Worm (Caenorhabditis elegans) whole organism, young adult: Measurements from ENCODE around the gene F26G1.2.
A peak's percentile ranks its signal among the peaks of the same experiment; 100 is the strongest.

Experiments used
- B0336.3 ChIP-seq: fragments of 200-800 bp; sonication (Bioruptor generic); IDR thresholded peaks from 2 replicates; pipeline ENCODE4 v1.3.6; 2022; ENCODE audit warnings: missing genetic modification characterization, missing compliant biosample characterization
- C06A6.2 ChIP-seq: fragments of 200-800 bp; sonication (Bioruptor generic); conservative IDR thresholded peaks from 2 replicates; pipeline ENCODE4 v1.3.6; 2022; ENCODE audit warnings: missing genetic modification characterization, missing compliant biosample characterization
- C17E4.6 ChIP-seq: fragments of 200-800 bp; sonication (Bioruptor generic); IDR thresholded peaks from 2 replicates; pipeline ENCODE4 v1.3.6; 2022; ENCODE audit warnings: missing genetic modification reagents, missing genetic modification characterization, missing compliant biosample characterization
- D2030.7 ChIP-seq: fragments of 200-800 bp; sonication (Bioruptor generic); IDR thresholded peaks from 2 replicates; pipeline ENCODE4 v1.3.6; 2022; ENCODE audit warnings: missing genetic modification reagents, missing genetic modification characterization, missing compliant biosample characterization
- F22D6.2 ChIP-seq: sonication (generic microtip); optimal IDR thresholded peaks from 2 replicates; lab custom pipeline; 2016; ENCODE audit warnings: mild to moderate bottlenecking, missing genetic modification characterization, missing compliant biosample characterization
- F49E8.2 ChIP-seq: sonication (generic microtip); optimal IDR thresholded peaks from 3 replicates; lab custom pipeline; 2017; ENCODE audit warnings: missing genetic modification characterization, mild to moderate bottlenecking, missing compliant biosample characterization, antibody characterized with exemption, moderate library complexity; ENCODE audit not compliant: insufficient read depth
- F52B5.7 ChIP-seq: sonication (generic microtip); optimal IDR thresholded peaks from 2 replicates; lab custom pipeline; 2016; ENCODE audit warnings: mild to moderate bottlenecking, missing genetic modification characterization, missing compliant biosample characterization
- K12H6.12 ChIP-seq: fragments of 200-800 bp; sonication (Bioruptor generic); optimal IDR thresholded peaks from 2 replicates; lab custom pipeline; 2018; ENCODE audit warnings: mild to moderate bottlenecking, missing genetic modification characterization, missing compliant biosample characterization
- T07F8.4 ChIP-seq: sonication (generic microtip); optimal IDR thresholded peaks from 2 replicates; lab custom pipeline; 2016; ENCODE audit warnings: mild to moderate bottlenecking, missing genetic modification characterization, moderate library complexity, missing compliant biosample characterization
- T26A5.8 ChIP-seq: sonication (generic microtip); optimal IDR thresholded peaks from 2 replicates; lab custom pipeline; 2016; ENCODE audit warnings: missing genetic modification characterization, missing compliant biosample characterization
- Y53G8AR.9 ChIP-seq: fragments of 200-800 bp; sonication (Bioruptor generic); conservative IDR thresholded peaks from 2 replicates; pipeline ENCODE4 v1.3.6; 2022; ENCODE audit warnings: missing genetic modification reagents, missing genetic modification characterization, missing compliant biosample characterization
- akir-1 ChIP-seq: fragments of 200-800 bp; sonication (Bioruptor generic); optimal IDR thresholded peaks from 2 replicates; lab custom pipeline; 2018; ENCODE audit warnings: mild to moderate bottlenecking, missing genetic modification characterization, moderate library complexity, missing compliant biosample characterization
- aptf-3 ChIP-seq: fragments of 200-800 bp; sonication (Bioruptor generic); IDR thresholded peaks from 2 replicates; pipeline ENCODE4 v1.3.6; 2022; ENCODE audit warnings: missing genetic modification characterization, missing compliant biosample characterization
- atf-7 ChIP-seq: sonication (generic microtip); optimal IDR thresholded peaks from 2 replicates; lab custom pipeline; 2017; ENCODE audit warnings: mild to moderate bottlenecking, missing genetic modification characterization, missing compliant biosample characterization
- attf-3 ChIP-seq: fragments of 200-800 bp; sonication (Bioruptor generic); conservative IDR thresholded peaks from 2 replicates; pipeline ENCODE4 v1.3.6; 2022; ENCODE audit warnings: missing genetic modification reagents, missing genetic modification characterization, missing compliant biosample characterization
- bed-1 ChIP-seq: fragments of 200-800 bp; sonication (Bioruptor generic); IDR thresholded peaks from 2 replicates; pipeline ENCODE4 v1.3.6; 2022; ENCODE audit warnings: missing genetic modification reagents, missing genetic modification characterization, missing compliant biosample characterization
- cebp-2 ChIP-seq: fragments of 200-800 bp; sonication (Bioruptor generic); IDR thresholded peaks from 2 replicates; pipeline ENCODE4 v1.3.6; 2022; ENCODE audit warnings: missing genetic modification characterization, missing compliant biosample characterization
- ceh-40 ChIP-seq: fragments of 200-800 bp; sonication (Bioruptor generic); IDR thresholded peaks from 2 replicates; pipeline ENCODE4 v1.3.6; 2022; ENCODE audit warnings: missing genetic modification characterization, missing compliant biosample characterization
- ceh-58 ChIP-seq: fragments of 200-800 bp; sonication (Bioruptor generic); IDR thresholded peaks from 2 replicates; pipeline ENCODE4 v1.3.6; 2022; ENCODE audit warnings: missing genetic modification characterization, missing compliant biosample characterization
- ceh-79 ChIP-seq: sonication (generic microtip); optimal IDR thresholded peaks from 2 replicates; lab custom pipeline; 2017; ENCODE audit warnings: mild to moderate bottlenecking, missing genetic modification characterization, missing compliant biosample characterization
- chd-7 ChIP-seq: sonication (generic microtip); optimal IDR thresholded peaks from 2 replicates; lab custom pipeline; 2016; ENCODE audit warnings: mild to moderate bottlenecking, missing genetic modification characterization, moderate library complexity, missing compliant biosample characterization
- die-1 ChIP-seq: sonication (generic microtip); optimal IDR thresholded peaks from 2 replicates; lab custom pipeline; 2016; ENCODE audit warnings: missing genotype, mild to moderate bottlenecking, missing genetic modification characterization, missing compliant biosample characterization
- dox-1 ChIP-seq: fragments of 200-800 bp; sonication (Bioruptor generic); IDR thresholded peaks from 2 replicates; pipeline ENCODE4 v1.3.6; 2022; ENCODE audit warnings: missing genetic modification reagents, missing genetic modification characterization, missing compliant biosample characterization
- efl-1 ChIP-seq: fragments of 150-350 bp; optimal IDR thresholded peaks from 2 replicates; lab custom pipeline; 2014; ENCODE audit warnings: missing biosample characterization, missing genetic modification reagents, missing genetic modification characterization
- egl-44 ChIP-seq: fragments of 200-800 bp; sonication (Bioruptor generic); IDR thresholded peaks from 2 replicates; pipeline ENCODE4 v1.3.6; 2022; ENCODE audit warnings: missing genetic modification reagents, missing genetic modification characterization, missing compliant biosample characterization
- egrh-3 ChIP-seq: fragments of 200-800 bp; sonication (Bioruptor generic); IDR thresholded peaks from 2 replicates; pipeline ENCODE4 v1.3.6; 2022; ENCODE audit warnings: missing genetic modification reagents, missing genetic modification characterization, missing compliant biosample characterization
- gei-17 ChIP-seq: fragments of 200-800 bp; sonication (Bioruptor generic); optimal IDR thresholded peaks from 2 replicates; lab custom pipeline; 2018; ENCODE audit warnings: mild to moderate bottlenecking, missing genetic modification characterization, missing compliant biosample characterization
- hlh-12 ChIP-seq: sonication (generic microtip); optimal IDR thresholded peaks from 2 replicates; lab custom pipeline; 2016; ENCODE audit warnings: missing genetic modification characterization, missing compliant biosample characterization
- hlh-26 ChIP-seq: fragments of 200-800 bp; sonication (Bioruptor generic); conservative IDR thresholded peaks from 2 replicates; pipeline ENCODE4 v1.3.6; 2022; ENCODE audit warnings: missing genetic modification reagents, missing genetic modification characterization, missing compliant biosample characterization
- hmg-1.2 ChIP-seq: fragments of 200-800 bp; sonication (Bioruptor generic); IDR thresholded peaks from 2 replicates; pipeline ENCODE4 v1.3.6; 2022; ENCODE audit warnings: missing genetic modification reagents, missing genetic modification characterization, missing compliant biosample characterization
- lag-1 ChIP-seq: fragments of 200-800 bp; sonication (Bioruptor generic); IDR thresholded peaks from 2 replicates; pipeline ENCODE4 v1.3.6; 2022; ENCODE audit warnings: missing genetic modification reagents, missing genetic modification characterization, missing compliant biosample characterization
- let-607 ChIP-seq, 2 experiments: fragments of 200-800 bp in 1 of 2; sonication (Bioruptor generic) in 1 of 2; sonication (generic microtip) in 1 of 2; optimal IDR thresholded peaks; 2 replicates each; lab custom pipeline; 2016 to 2018; ENCODE audit warnings: mild to moderate bottlenecking in 2 of 2, missing compliant biosample characterization in 2 of 2, missing genetic modification characterization in 2 of 2, moderate library complexity in 2 of 2, missing genotype in 1 of 2
- lin-26 ChIP-seq: fragments of 200-800 bp; sonication (Bioruptor generic); IDR thresholded peaks from 2 replicates; pipeline ENCODE4 v1.3.6; 2022; ENCODE audit warnings: missing genetic modification reagents, missing genetic modification characterization, missing compliant biosample characterization
- lin-54 ChIP-seq: fragments of 200-800 bp; sonication (Bioruptor generic); optimal IDR thresholded peaks from 2 replicates; lab custom pipeline; 2018; ENCODE audit warnings: mild to moderate bottlenecking, missing genetic modification characterization, missing compliant biosample characterization
- lir-1 ChIP-seq: fragments of 200-800 bp; sonication (Bioruptor generic); conservative IDR thresholded peaks from 2 replicates; pipeline ENCODE4 v1.3.6; 2022; ENCODE audit warnings: missing genetic modification reagents, missing genetic modification characterization, missing compliant biosample characterization
- madf-8 ChIP-seq: fragments of 200-800 bp; sonication (Bioruptor generic); conservative IDR thresholded peaks from 2 replicates; pipeline ENCODE4 v1.3.6; 2022; ENCODE audit warnings: missing genetic modification reagents, missing genetic modification characterization, missing compliant biosample characterization
- mes-4 ChIP-seq: sonication (generic microtip); optimal IDR thresholded peaks from 2 replicates; lab custom pipeline; 2016; ENCODE audit warnings: missing genotype, missing genetic modification characterization, missing compliant biosample characterization
- nfya-2 ChIP-seq: fragments of 200-800 bp; sonication (Bioruptor generic); IDR thresholded peaks from 2 replicates; pipeline ENCODE4 v1.3.6; 2022; ENCODE audit warnings: missing genetic modification reagents, missing genetic modification characterization, missing compliant biosample characterization
- nfyb-1 ChIP-seq: fragments of 200-800 bp; sonication (Bioruptor generic); IDR thresholded peaks from 2 replicates; pipeline ENCODE4 v1.3.6; 2022; ENCODE audit warnings: missing genetic modification reagents, missing genetic modification characterization, missing compliant biosample characterization
- nhr-120 ChIP-seq: fragments of 200-800 bp; sonication (Bioruptor generic); IDR thresholded peaks from 2 replicates; pipeline ENCODE4 v1.3.6; 2022; ENCODE audit warnings: missing genetic modification characterization, missing compliant biosample characterization
- nhr-90 ChIP-seq: sonication (generic microtip); optimal IDR thresholded peaks from 2 replicates; lab custom pipeline; 2016; ENCODE audit warnings: missing genotype, mild to moderate bottlenecking, missing genetic modification characterization, missing compliant biosample characterization
- pbrm-1 ChIP-seq: fragments of 200-800 bp; sonication (Bioruptor generic); IDR thresholded peaks from 2 replicates; pipeline ENCODE4 v1.3.6; 2022; ENCODE audit warnings: missing genetic modification reagents, missing genetic modification characterization, missing compliant biosample characterization
- repo-1 ChIP-seq: sonication (generic microtip); optimal IDR thresholded peaks from 2 replicates; lab custom pipeline; 2017; ENCODE audit warnings: mild to moderate bottlenecking, missing genetic modification characterization, missing compliant biosample characterization
- rpc-1 ChIP-seq, 2 experiments: fragments of 150-350 bp in 1 of 2; sonication (generic microtip) in 1 of 2; optimal IDR thresholded peaks; 2 replicates each; lab custom pipeline; 2014 to 2018; ENCODE audit warnings: missing biosample characterization in 1 of 2, missing genetic modification characterization in 1 of 2, missing genetic modification reagents in 1 of 2, missing genotype in 1 of 2
- sdz-38 ChIP-seq: sonication (generic microtip); optimal IDR thresholded peaks from 2 replicates; lab custom pipeline; 2016; ENCODE audit warnings: missing genotype, missing genetic modification characterization, missing compliant biosample characterization
- snpc-1.3 ChIP-seq: sonication (generic microtip); optimal IDR thresholded peaks from 2 replicates; lab custom pipeline; 2017; ENCODE audit warnings: missing genetic modification characterization, mild to moderate bottlenecking, missing compliant biosample characterization, antibody characterized with exemption, moderate library complexity, missing genotype, missing genetic modification reagents; ENCODE audit not compliant: insufficient read depth
- tbp1 ChIP-seq: fragments of 200-800 bp; sonication (Bioruptor generic); optimal IDR thresholded peaks from 2 replicates; lab custom pipeline; 2018; ENCODE audit warnings: mild to moderate bottlenecking, missing genetic modification characterization, missing compliant biosample characterization
- ztf-22 ChIP-seq: fragments of 200-800 bp; sonication (Bioruptor generic); optimal IDR thresholded peaks from 2 replicates; lab custom pipeline; 2018; ENCODE audit warnings: mild to moderate bottlenecking, missing genetic modification characterization, moderate library complexity, missing compliant biosample characterization
- ztf-3 ChIP-seq: fragments of 200-800 bp; sonication (Bioruptor generic); optimal IDR thresholded peaks from 2 replicates; lab custom pipeline; 2018; ENCODE audit warnings: mild to moderate bottlenecking, missing genetic modification characterization, missing compliant biosample characterization

Gene F26G1.2

ce11 chrII:4739984-4740462, 22.9 kb upstream of the F26G1.2 start, which contains the start of gene eas-1:
Gene eas-1 (plus strand): TSS chrII:4740412.
- TF ChIP-seq D2030.7 (peak; percentile 70), tbp1 (peak; percentile 44), sdz-38 (tag; lab: Kevin White, UChicago) (no peak), bed-1 (GFP tag; lab: Robert Waterston, UW) (no peak), F22D6.2 (peak; percentile 8), K12H6.12 (tag; lab: Kevin White, UChicago) (peak; percentile 50), lag-1 (no peak), akir-1 (GFP tag; lab: Kevin White, UChicago) (peak; percentile 58), efl-1 (GFP tag; lab: Kevin White, UChicago) (peak; percentile 82), egrh-3 (GFP tag; lab: Robert Waterston, UW) (no peak), F52B5.7 (no peak), ztf-3 (GFP tag; lab: Kevin White, UChicago) (no peak), lin-54 (GFP tag; lab: Kevin White, UChicago) (peak; percentile 94), egl-44 (GFP tag; lab: Robert Waterston, UW) (no peak; the same call in 1 of the 2 replicates), gei-17 (GFP tag; lab: Kevin White, UChicago) (no peak), aptf-3 (GFP tag; lab: Robert Waterston, UW) (no peak), hlh-12 (tag; lab: Kevin White, UChicago) (no peak), nfyb-1 (GFP tag; lab: Robert Waterston, UW) (no peak), Y53G8AR.9 (no peak), mes-4 (no peak), lir-1 (GFP tag; lab: Robert Waterston, UW) (peak; percentile 79), die-1 (tag; lab: Kevin White, UChicago) (no peak), nhr-120 (no peak), chd-7 (tag; lab: Kevin White, UChicago) (peak; percentile 24), hmg-1.2 (GFP tag; lab: Robert Waterston, UW) (0 out of 2 replicates have a peak, but pooled peaks have one; percentile 23), F49E8.2 (tag; lab: Kevin White, UChicago) (no peak), B0336.3 (GFP tag; lab: Robert Waterston, UW) (no peak), nhr-90 (tag; lab: Kevin White, UChicago) (no peak), C17E4.6 (GFP tag; lab: Robert Waterston, UW) (no peak), attf-3 (GFP tag; lab: Robert Waterston, UW) (peak; percentile 51; the same call in 1 of the 2 replicates), C06A6.2 (GFP tag; lab: Robert Waterston, UW) (no peak), let-607 (tag; optimal IDR thresholded peaks at IDR 0.05; lab: Kevin White, UChicago) (peak; percentile 93 to 97), madf-8 (GFP tag; lab: Robert Waterston, UW) (peak; percentile 45), T07F8.4 (tag; lab: Kevin White, UChicago) (no peak), snpc-1.3 (tag; lab: Kevin White, UChicago) (no peak), lin-26 (no peak), ceh-58 (GFP tag; lab: Robert Waterston, UW) (no peak), rpc-1 (optimal IDR thresholded peaks at IDR 0.05; lab: Kevin White, UChicago) (no peak), rpc-1 (tag; optimal IDR thresholded peaks at IDR 0.05; lab: Kevin White, UChicago) (no peak), dox-1 (peak; percentile 79), ztf-22 (GFP tag; lab: Kevin White, UChicago) (no peak), hlh-26 (no peak), pbrm-1 (GFP tag; lab: Robert Waterston, UW) (peak; percentile 53; the same call in 1 of the 2 replicates), atf-7 (peak; percentile 73), cebp-2 (GFP tag; lab: Robert Waterston, UW) (no peak), ceh-79 (tag; lab: Kevin White, UChicago) (no peak), nfya-2 (GFP tag; lab: Robert Waterston, UW) (no peak), ceh-40 (GFP tag; lab: Robert Waterston, UW) (no peak), T26A5.8 (no peak), repo-1 (no peak)
